Worm (Caenorhabditis elegans): ENCODE results near the gene K08C7.6.
A peak's percentile ranks its signal among the peaks of the same experiment; 100 is the strongest.

Gene K08C7.6

ce11 chrIV:10706090-10706489 lies 20.4 kb upstream of the K08C7.6 start, which contains the start of gene R102.6 (continued):
- TF ChIP-seq dox-1 (GFP tag; IDR thresholded peaks at IDR 0.05) (no peak), B0261.1 (tag; optimal IDR thresholded peaks at IDR 0.05) (no peak), ceh-27 (GFP tag; optimal IDR thresholded peaks at IDR 0.05) (no peak), pha-4 (tag; optimal IDR thresholded peaks at IDR 0.05) (no peak)

ce11 chrIV:10705176-10705575 lies 19.5 kb upstream of the K08C7.6 start, which contains the start of gene R102.10:
Gene R102.10 (plus strand): TSS chrIV:10705476.
- TF ChIP-seq dpl-1 (GFP tag; optimal IDR thresholded peaks at IDR 0.05) (no peak), ztf-3 (GFP tag; optimal IDR thresholded peaks at IDR 0.05) (no peak), zim-3 (tag; optimal IDR thresholded peaks at IDR 0.05) (no peak), nhr-179 (tag; optimal IDR thresholded peaks at IDR 0.05) (no peak), egrh-3 (GFP tag; IDR thresholded peaks at IDR 0.05) (no peak), bed-1 (GFP tag; IDR thresholded peaks at IDR 0.05) (no peak), pbrm-1 (GFP tag; IDR thresholded peaks at IDR 0.05) (no peak), sea-2 (GFP tag; IDR thresholded peaks at IDR 0.05) (no peak), lsy-27 (tag; optimal IDR thresholded peaks at IDR 0.05; ENCODE audit: borderline replicate concordance, insufficient read depth) (no peak), mel-28 (tag; optimal IDR thresholded peaks at IDR 0.05; ENCODE audit: borderline replicate concordance) (no peak), madf-10 (tag; optimal IDR thresholded peaks at IDR 0.05) (no peak), cebp-2 (GFP tag; IDR thresholded peaks at IDR 0.05) (no peak)

- no peak for TF ChIP-seq mel-28 (tag; optimal IDR thresholded peaks at IDR 0.05; ENCODE audit: borderline replicate concordance)
- TF ChIP-seq somi-1 (GFP tag; optimal IDR thresholded peaks at IDR 0.05): peak; percentile 5
- no peak for TF ChIP-seq hrde-1 (tag; optimal IDR thresholded peaks at IDR 0.05; ENCODE audit: borderline replicate concordance)
- no peak for TF ChIP-seq ztf-3 (GFP tag; optimal IDR thresholded peaks at IDR 0.05)
Observed at ce11 chrIV:10701866-10702458, 16.3 kb upstream of the K08C7.6 start.

- no peak for TF ChIP-seq mcd-1 (GFP tag; IDR thresholded peaks at IDR 0.05)
- TF ChIP-seq Y79H2A.3 (GFP tag; conservative IDR thresholded peaks at IDR 0.05): no peak
- TF ChIP-seq sptf-2 (GFP tag; optimal IDR thresholded peaks at IDR 0.05): no peak
- TF ChIP-seq him-1 (tag; optimal IDR thresholded peaks at IDR 0.05): no peak
- no peak for TF ChIP-seq ccch-3 (GFP tag; optimal IDR thresholded peaks at IDR 0.05)
- TF ChIP-seq rec-8 (tag; optimal IDR thresholded peaks at IDR 0.05): no peak
- no peak for TF ChIP-seq K11D2.4 (GFP tag; IDR thresholded peaks at IDR 0.05)
- no peak for TF ChIP-seq nhr-27 (tag; optimal IDR thresholded peaks at IDR 0.05)
- TF ChIP-seq egrh-3 (GFP tag; IDR thresholded peaks at IDR 0.05): no peak
- TF ChIP-seq nfyb-1 (GFP tag; IDR thresholded peaks at IDR 0.05): no peak
- TF ChIP-seq F52B5.7 (tag; optimal IDR thresholded peaks at IDR 0.05): no peak
Observed at ce11 chrIV:10699660-10700059, 14.0 kb upstream of the K08C7.6 start, which contains the start of gene R102.11. Gene R102.11 (minus strand): TSS chrIV:10699760.

ce11 chrIV:10699000-10699399 lies 13.3 kb upstream of the K08C7.6 start:
- TF ChIP-seq madf-10 (tag; optimal IDR thresholded peaks at IDR 0.05) (no peak), C17E4.6 (GFP tag; IDR thresholded peaks at IDR 0.05) (no peak), attf-5 (GFP tag; optimal IDR thresholded peaks at IDR 0.05) (no peak), B0035.1 (tag; optimal IDR thresholded peaks at IDR 0.05) (no peak), ztf-3 (GFP tag; optimal IDR thresholded peaks at IDR 0.05) (no peak), lin-35 (GFP tag; optimal IDR thresholded peaks at IDR 0.05) (no peak), ccch-3 (GFP tag; optimal IDR thresholded peaks at IDR 0.05) (no peak), F39B2.1 (GFP tag; IDR thresholded peaks at IDR 0.05) (no peak), ZK185.1 (tag; optimal IDR thresholded peaks at IDR 0.05; ENCODE audit: poor library complexity, severe bottlenecking) (no peak), lsl-1 (GFP tag; optimal IDR thresholded peaks at IDR 0.05) (no peak), dpff-1 (tag; optimal IDR thresholded peaks at IDR 0.05) (no peak), Y95B8A.8 (GFP tag; IDR thresholded peaks at IDR 0.05) (no peak), hrde-1 (tag; optimal IDR thresholded peaks at IDR 0.05; ENCODE audit: borderline replicate concordance) (no peak), ceh-40 (GFP tag; IDR thresholded peaks at IDR 0.05) (no peak), let-607 (tag; optimal IDR thresholded peaks at IDR 0.05) (no peak), F22D6.2 (tag; optimal IDR thresholded peaks at IDR 0.05) (no peak)

Data from whole organism, young adult.